Worm (Caenorhabditis elegans) whole organism, young adult: ENCODE measurements around the gene C50H2.13.

Experiments used
- D2030.7 ChIP-seq: fragments of 200-800 bp; sonication (Bioruptor generic); IDR thresholded peaks from 2 replicates; pipeline ENCODE4 v1.3.6; 2022; ENCODE audit warnings: missing genetic modification reagents, missing genetic modification characterization, missing compliant biosample characterization
- F10E7.11 ChIP-seq: sonication (generic microtip); optimal IDR thresholded peaks from 2 replicates; lab custom pipeline; 2017; ENCODE audit warnings: mild to moderate bottlenecking, missing genetic modification characterization, moderate library complexity, missing compliant biosample characterization
- F22D6.2 ChIP-seq: sonication (generic microtip); optimal IDR thresholded peaks from 2 replicates; lab custom pipeline; 2016; ENCODE audit warnings: mild to moderate bottlenecking, missing genetic modification characterization, missing compliant biosample characterization
- F23B12.7 ChIP-seq: sonication (generic microtip); optimal IDR thresholded peaks from 2 replicates; lab custom pipeline; 2017; ENCODE audit warnings: missing genetic modification characterization, mild to moderate bottlenecking, missing compliant biosample characterization, antibody characterized with exemption, moderate library complexity; ENCODE audit not compliant: insufficient read depth
- F33H1.4 ChIP-seq: fragments of 200-800 bp; sonication (Bioruptor generic); IDR thresholded peaks from 2 replicates; pipeline ENCODE4 v1.3.6; 2022; ENCODE audit warnings: missing genetic modification reagents, missing genetic modification characterization, missing compliant biosample characterization
- F52B5.7 ChIP-seq: sonication (generic microtip); optimal IDR thresholded peaks from 2 replicates; lab custom pipeline; 2016; ENCODE audit warnings: mild to moderate bottlenecking, missing genetic modification characterization, missing compliant biosample characterization
- F57A8.1 ChIP-seq: fragments of 200-800 bp; sonication (Bioruptor generic); optimal IDR thresholded peaks from 2 replicates; lab custom pipeline; 2018; ENCODE audit warnings: mild to moderate bottlenecking, missing genetic modification characterization, moderate library complexity, missing compliant biosample characterization
- Y53F4B.3 ChIP-seq: fragments of 200-800 bp; sonication (Bioruptor generic); IDR thresholded peaks from 2 replicates; pipeline ENCODE4 v1.3.6; 2022; ENCODE audit warnings: missing genetic modification reagents, missing genetic modification characterization, missing compliant biosample characterization
- Y53G8AR.9 ChIP-seq: fragments of 200-800 bp; sonication (Bioruptor generic); conservative IDR thresholded peaks from 2 replicates; pipeline ENCODE4 v1.3.6; 2022; ENCODE audit warnings: missing genetic modification reagents, missing genetic modification characterization, missing compliant biosample characterization
- Y67H2A.10 ChIP-seq: fragments of 200-800 bp; sonication (Bioruptor generic); conservative IDR thresholded peaks from 2 replicates; pipeline ENCODE4 v1.3.6; 2022; ENCODE audit warnings: missing genetic modification reagents, missing genetic modification characterization, missing compliant biosample characterization
- Y95B8A.8 ChIP-seq: fragments of 200-800 bp; sonication (Bioruptor generic); IDR thresholded peaks from 2 replicates; pipeline ENCODE4 v1.3.6; 2022; ENCODE audit warnings: missing genetic modification reagents, missing genetic modification characterization, missing compliant biosample characterization
- ZK185.1 ChIP-seq: sonication (generic microtip); optimal IDR thresholded peaks from 2 replicates; lab custom pipeline; 2016; ENCODE audit warnings: mild to moderate bottlenecking, missing genetic modification characterization, missing compliant biosample characterization; ENCODE audit not compliant: poor library complexity, severe bottlenecking
- ama-1 ChIP-seq, 3 experiments: fragments of 150-350 bp in 1 of 3; sonication (generic microtip) in 2 of 3; optimal IDR thresholded peaks; 2 replicates each; lab custom pipeline; 2014 to 2018; ENCODE audit warnings: missing biosample characterization in 2 of 3, missing genetic modification characterization in 2 of 3, missing genetic modification reagents in 2 of 3
- atf-7 ChIP-seq: sonication (generic microtip); optimal IDR thresholded peaks from 2 replicates; lab custom pipeline; 2017; ENCODE audit warnings: mild to moderate bottlenecking, missing genetic modification characterization, missing compliant biosample characterization
- attf-5 ChIP-seq: fragments of 200-800 bp; sonication (Bioruptor generic); optimal IDR thresholded peaks from 2 replicates; lab custom pipeline; 2018; ENCODE audit warnings: mild to moderate bottlenecking, missing genetic modification characterization, missing compliant biosample characterization
- attf-6 ChIP-seq: fragments of 200-800 bp; sonication (Bioruptor generic); IDR thresholded peaks from 2 replicates; pipeline ENCODE4 v1.3.6; 2022; ENCODE audit warnings: missing genetic modification reagents, missing genetic modification characterization, missing compliant biosample characterization
- bed-1 ChIP-seq: fragments of 200-800 bp; sonication (Bioruptor generic); IDR thresholded peaks from 2 replicates; pipeline ENCODE4 v1.3.6; 2022; ENCODE audit warnings: missing genetic modification reagents, missing genetic modification characterization, missing compliant biosample characterization
- cebp-2 ChIP-seq: fragments of 200-800 bp; sonication (Bioruptor generic); IDR thresholded peaks from 2 replicates; pipeline ENCODE4 v1.3.6; 2022; ENCODE audit warnings: missing genetic modification characterization, missing compliant biosample characterization
- ceh-100 ChIP-seq: fragments of 200-800 bp; sonication (Bioruptor generic); IDR thresholded peaks from 2 replicates; pipeline ENCODE4 v1.3.6; 2022; ENCODE audit warnings: missing genetic modification reagents, missing genetic modification characterization, missing compliant biosample characterization
- chd-7 ChIP-seq: sonication (generic microtip); optimal IDR thresholded peaks from 2 replicates; lab custom pipeline; 2016; ENCODE audit warnings: mild to moderate bottlenecking, missing genetic modification characterization, moderate library complexity, missing compliant biosample characterization
- dox-1 ChIP-seq: fragments of 200-800 bp; sonication (Bioruptor generic); IDR thresholded peaks from 2 replicates; pipeline ENCODE4 v1.3.6; 2022; ENCODE audit warnings: missing genetic modification reagents, missing genetic modification characterization, missing compliant biosample characterization
- efl-1 ChIP-seq: fragments of 150-350 bp; optimal IDR thresholded peaks from 2 replicates; lab custom pipeline; 2014; ENCODE audit warnings: missing biosample characterization, missing genetic modification reagents, missing genetic modification characterization
- egl-44 ChIP-seq: fragments of 200-800 bp; sonication (Bioruptor generic); IDR thresholded peaks from 2 replicates; pipeline ENCODE4 v1.3.6; 2022; ENCODE audit warnings: missing genetic modification reagents, missing genetic modification characterization, missing compliant biosample characterization
- fkh-3 ChIP-seq: sonication (generic microtip); optimal IDR thresholded peaks from 2 replicates; lab custom pipeline; 2016; ENCODE audit warnings: mild to moderate bottlenecking, missing genetic modification characterization, missing compliant biosample characterization
- hmg-20 ChIP-seq: fragments of 200-800 bp; sonication (Bioruptor generic); IDR thresholded peaks from 2 replicates; pipeline ENCODE4 v1.3.6; 2022; ENCODE audit warnings: missing genetic modification reagents, missing genetic modification characterization, missing compliant biosample characterization
- lag-1 ChIP-seq: fragments of 200-800 bp; sonication (Bioruptor generic); IDR thresholded peaks from 2 replicates; pipeline ENCODE4 v1.3.6; 2022; ENCODE audit warnings: missing genetic modification reagents, missing genetic modification characterization, missing compliant biosample characterization
- lin-54 ChIP-seq: fragments of 200-800 bp; sonication (Bioruptor generic); optimal IDR thresholded peaks from 2 replicates; lab custom pipeline; 2018; ENCODE audit warnings: mild to moderate bottlenecking, missing genetic modification characterization, missing compliant biosample characterization
- madf-3 ChIP-seq: fragments of 200-800 bp; sonication (Bioruptor generic); IDR thresholded peaks from 2 replicates; pipeline ENCODE4 v1.3.6; 2022; ENCODE audit warnings: missing genetic modification reagents, missing genetic modification characterization, missing compliant biosample characterization
- mcd-1 ChIP-seq: fragments of 200-800 bp; sonication (Bioruptor generic); IDR thresholded peaks from 2 replicates; pipeline ENCODE4 v1.3.6; 2022; ENCODE audit warnings: missing genetic modification reagents, missing genetic modification characterization, missing compliant biosample characterization
- mxl-1 ChIP-seq: sonication (generic microtip); optimal IDR thresholded peaks from 2 replicates; lab custom pipeline; 2016; ENCODE audit warnings: missing genetic modification characterization, missing compliant biosample characterization
- nhr-179 ChIP-seq: sonication (generic microtip); optimal IDR thresholded peaks from 2 replicates; lab custom pipeline; 2016; ENCODE audit warnings: mild to moderate bottlenecking, missing genetic modification characterization, missing compliant biosample characterization
- pha-4 ChIP-seq: fragments of 150-350 bp; sonication (generic microtip); optimal IDR thresholded peaks from 2 replicates; lab custom pipeline; 2014; ENCODE audit warnings: missing biosample characterization, missing genetic modification reagents, missing genetic modification characterization
- snpc-1.3 ChIP-seq: sonication (generic microtip); optimal IDR thresholded peaks from 2 replicates; lab custom pipeline; 2017; ENCODE audit warnings: missing genetic modification characterization, mild to moderate bottlenecking, missing compliant biosample characterization, antibody characterized with exemption, moderate library complexity, missing genotype, missing genetic modification reagents; ENCODE audit not compliant: insufficient read depth
- somi-1 ChIP-seq: fragments of 200-800 bp; sonication (Bioruptor generic); optimal IDR thresholded peaks from 2 replicates; lab custom pipeline; 2018; ENCODE audit warnings: mild to moderate bottlenecking, missing genetic modification characterization, missing compliant biosample characterization
- tbx-9 ChIP-seq: sonication (generic microtip); optimal IDR thresholded peaks from 2 replicates; lab custom pipeline; 2016; ENCODE audit warnings: borderline replicate concordance, missing genetic modification characterization, inconsistent platforms, missing compliant biosample characterization
- ztf-25 ChIP-seq: fragments of 200-800 bp; sonication (Bioruptor generic); IDR thresholded peaks from 2 replicates; pipeline ENCODE4 v1.3.6; 2022; ENCODE audit warnings: missing genetic modification reagents, missing genetic modification characterization, missing compliant biosample characterization

Gene C50H2.13

ce11 chrV:9913863-9914262 lies 12.5 kb upstream of the C50H2.13 start, which contains the start of gene fipr-10:
Gene fipr-10 (plus strand): TSS chrV:9914163.
- TF ChIP-seq madf-3 (GFP tag; lab: Robert Waterston, UW) (no peak), cebp-2 (GFP tag; lab: Robert Waterston, UW) (no peak), F52B5.7 (tag; lab: Kevin White, UChicago) (no peak), F10E7.11 (tag; lab: Kevin White, UChicago) (no peak), fkh-3 (no peak), F23B12.7 (tag; lab: Kevin White, UChicago) (no peak), F22D6.2 (no peak)

ce11 chrV:9915021-9915420 lies 11.3 kb upstream of the C50H2.13 start, which contains the start of gene mec-9:
Gene mec-9 (minus strand): TSS chrV:9915121.
- no peak for TF ChIP-seq egl-44
- no peak for TF ChIP-seq attf-6 (GFP tag; lab: Robert Waterston, UW)
- no peak for TF ChIP-seq nhr-179
- TF ChIP-seq ama-1 (optimal IDR thresholded peaks at IDR 0.05; lab: Kevin White, UChicago), result no peak
- TF ChIP-seq ama-1 (GFP tag; optimal IDR thresholded peaks at IDR 0.05; lab: Kevin White, UChicago), result no peak
- no peak for TF ChIP-seq bed-1 (GFP tag; lab: Robert Waterston, UW)
- no peak for TF ChIP-seq F33H1.4 (GFP tag; lab: Robert Waterston, UW)
- no peak for TF ChIP-seq ztf-25 (GFP tag; lab: Robert Waterston, UW)
- no peak for TF ChIP-seq Y53F4B.3 (GFP tag; lab: Robert Waterston, UW)
- TF ChIP-seq chd-7, result no peak
- no peak for TF ChIP-seq hmg-20 (GFP tag; lab: Robert Waterston, UW)
- TF ChIP-seq F22D6.2, result no peak
- no peak for TF ChIP-seq F57A8.1 (GFP tag; lab: Kevin White, UChicago)
- no peak for TF ChIP-seq madf-3 (GFP tag; lab: Robert Waterston, UW)
- TF ChIP-seq dox-1, result no peak
- TF ChIP-seq snpc-1.3, result no peak
- TF ChIP-seq D2030.7 (GFP tag; lab: Robert Waterston, UW), result no peak

- TF ChIP-seq mxl-1 (tag; lab: Kevin White, UChicago), result no peak
- no peak for TF ChIP-seq ZK185.1 (tag; lab: Kevin White, UChicago)
- no peak for TF ChIP-seq ztf-25 (GFP tag; lab: Robert Waterston, UW)
- TF ChIP-seq pha-4 (tag; lab: Kevin White, UChicago), result no peak
- no peak for TF ChIP-seq lag-1
- no peak for TF ChIP-seq Y95B8A.8 (GFP tag; lab: Robert Waterston, UW)
- no peak for TF ChIP-seq atf-7
- no peak for TF ChIP-seq Y53G8AR.9 (GFP tag; lab: Robert Waterston, UW)
- TF ChIP-seq mcd-1 (GFP tag; lab: Robert Waterston, UW), result no peak
- no peak for TF ChIP-seq somi-1
- TF ChIP-seq F23B12.7 (tag; lab: Kevin White, UChicago), result no peak
- TF ChIP-seq efl-1 (GFP tag; lab: Kevin White, UChicago), result no peak
- no peak for TF ChIP-seq Y67H2A.10 (GFP tag; lab: Robert Waterston, UW)
- no peak for TF ChIP-seq lin-54 (GFP tag; lab: Kevin White, UChicago)
- TF ChIP-seq F57A8.1 (GFP tag; lab: Kevin White, UChicago), result no peak
- TF ChIP-seq, all 124 proteins: peak for 0
Observed at ce11 chrV:9916665-9917064, 9.7 kb upstream of the C50H2.13 start, which contains the start of gene C50H2.4. Gene C50H2.4 (plus strand): TSS chrV:9916965.

- no peak for TF ChIP-seq mcd-1 (GFP tag; lab: Robert Waterston, UW)
- no peak for TF ChIP-seq ceh-100 (GFP tag; lab: Robert Waterston, UW)
- no peak for TF ChIP-seq attf-5 (GFP tag; lab: Kevin White, UChicago)
- no peak for TF ChIP-seq tbx-9 (tag; lab: Kevin White, UChicago)
- no peak for TF ChIP-seq mxl-1 (tag; lab: Kevin White, UChicago)
Observed at ce11 chrV:9918410-9918809, 7.9 kb upstream of the C50H2.13 start, which contains the start of gene C50H2.5. Gene C50H2.5 (plus strand): TSS chrV:9918710.
